Worm (Caenorhabditis elegans): ENCODE results near the gene cnc-5.

cnc-5 gene

ce11 chrV:1476284-1476792, 31.2 kb downstream of the cnc-5 start:
- TF ChIP-seq efl-1 (GFP tag; optimal IDR thresholded peaks at IDR 0.05) (no peak), lsy-27 (tag; optimal IDR thresholded peaks at IDR 0.05; ENCODE audit: borderline replicate concordance, insufficient read depth) (no peak), athp-1 (tag; optimal IDR thresholded peaks at IDR 0.05) (peak; percentile 71), Y67H2A.10 (GFP tag; conservative IDR thresholded peaks at IDR 0.05) (no peak), attf-6 (GFP tag; IDR thresholded peaks at IDR 0.05) (0 out of 2 replicates have a peak, but pooled peaks have one; percentile 10), ceh-27 (GFP tag; optimal IDR thresholded peaks at IDR 0.05) (no peak), ama-1 (optimal IDR thresholded peaks at IDR 0.05) (no peak), ama-1 (GFP tag; optimal IDR thresholded peaks at IDR 0.05) (peak in 1 of 2 experiments; percentile 50), ztf-18 (tag; optimal IDR thresholded peaks at IDR 0.05) (peak; percentile 6), pbrm-1 (GFP tag; IDR thresholded peaks at IDR 0.05) (0 out of 2 replicates have a peak, but pooled peaks have one; percentile 11), Y79H2A.3 (GFP tag; conservative IDR thresholded peaks at IDR 0.05) (0 out of 2 replicates have a peak, but pooled peaks have one; percentile 8), lir-1 (GFP tag; conservative IDR thresholded peaks at IDR 0.05) (no peak), mes-4 (tag; optimal IDR thresholded peaks at IDR 0.05) (no peak), nhr-179 (tag; optimal IDR thresholded peaks at IDR 0.05) (no peak), ccch-3 (GFP tag; optimal IDR thresholded peaks at IDR 0.05) (no peak), hsf-1 (GFP tag; IDR thresholded peaks at IDR 0.05) (peak; percentile 64; the same call in 1 of the 2 replicates), snpc-3.4 (tag; optimal IDR thresholded peaks at IDR 0.05) (peak; percentile 63), F49E8.2 (tag; optimal IDR thresholded peaks at IDR 0.05; ENCODE audit: insufficient read depth) (peak; percentile 69), F39B2.1 (GFP tag; IDR thresholded peaks at IDR 0.05) (0 out of 2 replicates have a peak, but pooled peaks have one; percentile 2), lin-35 (GFP tag; optimal IDR thresholded peaks at IDR 0.05) (peak in 1 of 3 experiments; percentile 26), madf-6 (GFP tag; IDR thresholded peaks at IDR 0.05) (peak; percentile 33; the same call in 1 of the 2 replicates), tbp1 (GFP tag; optimal IDR thresholded peaks at IDR 0.05) (peak; percentile 23), ekl-4 (GFP tag; IDR thresholded peaks at IDR 0.05) (peak; percentile 13; the same call in 1 of the 2 replicates), ztf-25 (GFP tag; IDR thresholded peaks at IDR 0.05) (peak; percentile 59; the same call in 1 of the 2 replicates), xnd-1 (tag; optimal IDR thresholded peaks at IDR 0.05) (no peak)

- TF ChIP-seq Y53F4B.3 (GFP tag; IDR thresholded peaks at IDR 0.05), result no peak
- no peak for TF ChIP-seq ztf-22 (GFP tag; optimal IDR thresholded peaks at IDR 0.05)
- TF ChIP-seq nhr-80 (tag; optimal IDR thresholded peaks at IDR 0.05), result no peak
- TF ChIP-seq somi-1 (GFP tag; optimal IDR thresholded peaks at IDR 0.05), result no peak
- TF ChIP-seq gei-17 (GFP tag; optimal IDR thresholded peaks at IDR 0.05), result no peak
- no peak for TF ChIP-seq ama-1 (optimal IDR thresholded peaks at IDR 0.05)
- no peak for TF ChIP-seq ama-1 (GFP tag; optimal IDR thresholded peaks at IDR 0.05)
- no peak for TF ChIP-seq aptf-2 (GFP tag; conservative IDR thresholded peaks at IDR 0.05)
- no peak for TF ChIP-seq madf-8 (GFP tag; conservative IDR thresholded peaks at IDR 0.05)
- peak; percentile 1 for TF ChIP-seq him-1 (tag; optimal IDR thresholded peaks at IDR 0.05)
- TF ChIP-seq hrde-1 (tag; optimal IDR thresholded peaks at IDR 0.05; ENCODE audit: borderline replicate concordance), result no peak
- no peak for TF ChIP-seq ZK185.1 (tag; optimal IDR thresholded peaks at IDR 0.05; ENCODE audit: poor library complexity, severe bottlenecking)
- TF ChIP-seq ceh-58 (GFP tag; IDR thresholded peaks at IDR 0.05), result no peak
- no peak for TF ChIP-seq lin-40 (tag; optimal IDR thresholded peaks at IDR 0.05)
- no peak for TF ChIP-seq ets-4 (GFP tag; optimal IDR thresholded peaks at IDR 0.05)
- no peak for TF ChIP-seq hlh-26 (GFP tag; conservative IDR thresholded peaks at IDR 0.05)
- TF ChIP-seq Y56A3A.18 (GFP tag; IDR thresholded peaks at IDR 0.05), result no peak
- TF ChIP-seq ceh-91 (GFP tag; IDR thresholded peaks at IDR 0.05), result peak; percentile 42
- no peak for TF ChIP-seq egrh-3 (GFP tag; IDR thresholded peaks at IDR 0.05)
- TF ChIP-seq lir-1 (GFP tag; conservative IDR thresholded peaks at IDR 0.05), result no peak
- no peak for TF ChIP-seq nhr-90 (tag; optimal IDR thresholded peaks at IDR 0.05)
- TF ChIP-seq hsf-1 (GFP tag; IDR thresholded peaks at IDR 0.05), result no peak
- TF ChIP-seq rcor-1 (GFP tag; IDR thresholded peaks at IDR 0.05), result 0 out of 2 replicates have a peak, but pooled peaks have one; percentile 5
- TF ChIP-seq athp-1 (tag; optimal IDR thresholded peaks at IDR 0.05), result no peak
- TF ChIP-seq B0336.3 (GFP tag; IDR thresholded peaks at IDR 0.05), result no peak
- no peak for TF ChIP-seq ekl-4 (GFP tag; IDR thresholded peaks at IDR 0.05)
- no peak for TF ChIP-seq ceh-100 (GFP tag; IDR thresholded peaks at IDR 0.05)
- TF ChIP-seq K12H6.12 (tag; optimal IDR thresholded peaks at IDR 0.05), result no peak
- no peak for TF ChIP-seq nhr-179 (tag; optimal IDR thresholded peaks at IDR 0.05)
Measured at ce11 chrV:1476841-1477240, 31.7 kb downstream of the cnc-5 start.

Measured in whole organism, young adult.